Fruit fly (Drosophila melanogaster): ENCODE results near the gene Apc.

The Apc gene

DNA sequence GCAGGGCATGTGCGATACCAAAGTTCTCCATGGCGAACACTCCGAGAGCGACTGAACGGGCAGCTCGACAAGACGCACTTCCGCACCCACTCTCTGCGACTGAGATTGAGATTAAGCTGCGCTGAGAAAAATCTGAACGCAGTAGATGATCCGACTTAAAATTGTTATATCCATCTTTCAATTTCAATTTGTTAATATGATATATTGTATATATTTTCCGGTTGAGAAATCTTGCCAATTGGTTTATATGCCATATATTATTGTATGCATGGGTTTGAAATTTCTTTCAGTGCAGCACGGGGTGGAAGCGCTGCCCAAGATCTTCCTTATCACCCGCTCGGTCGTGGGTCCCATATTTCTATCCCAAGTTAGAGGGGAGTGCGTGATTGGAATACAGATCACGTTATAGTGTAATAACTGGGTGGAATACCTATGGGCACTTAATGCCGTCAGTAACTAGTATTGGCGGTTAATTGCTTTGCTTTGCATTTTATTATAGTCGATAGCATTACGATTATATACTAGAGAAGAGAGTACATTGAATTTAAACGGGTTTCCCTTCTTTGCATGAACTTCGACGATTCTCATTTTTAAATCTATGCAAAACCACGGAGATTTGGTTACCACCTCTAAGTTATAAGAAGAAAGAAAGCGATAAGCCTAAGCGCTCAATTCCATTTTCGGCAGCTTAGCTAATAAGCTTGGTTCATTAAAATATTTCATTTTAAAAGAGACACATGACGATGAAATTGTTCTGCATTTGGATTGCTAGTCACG is 35.7 kb upstream of the Apc start, which contains the start of the genes Nepl19 and Nepl20 (continued):
- TF ChIP-seq B-H1 (GFP tag; IDR thresholded peaks at IDR 0.05) (peak; percentile 65), CG7556 (GFP tag; optimal IDR thresholded peaks at IDR 0.05) (peak; percentile 83), CG12299 (tag; optimal IDR thresholded peaks at IDR 0.05) (peak; percentile 68), CG11093 (GFP tag; IDR thresholded peaks at IDR 0.05) (peak; percentile 77; the same call in 2 of the 3 replicates), Max (GFP tag; optimal IDR thresholded peaks at IDR 0.05) (peak; percentile 71), Dref (GFP tag; IDR thresholded peaks at IDR 0.05) (no peak), ATbp (GFP tag; optimal IDR thresholded peaks at IDR 0.05) (peak; percentile 71), cg (GFP tag; optimal IDR thresholded peaks at IDR 0.05) (no peak), hth (optimal IDR thresholded peaks at IDR 0.05) (no peak), CG18011 (GFP tag; optimal IDR thresholded peaks at IDR 0.05) (no peak), nom (GFP tag; optimal IDR thresholded peaks at IDR 0.05) (peak; percentile 62), fd96Cb (tag; optimal IDR thresholded peaks at IDR 0.05) (peak; percentile 77), sens (GFP tag) (peak; percentile 93), CG32767 (GFP tag; IDR thresholded peaks at IDR 0.05) (peak; percentile 67; the same call in 1 of the 2 replicates), Hr51 (GFP tag; optimal IDR thresholded peaks at IDR 0.05) (peak in 1 of 2 experiments; percentile 28), CkIIα-i1 (GFP tag; IDR thresholded peaks at IDR 0.05) (peak; percentile 31; the same call in 1 of the 2 replicates), knrl (GFP tag; IDR thresholded peaks at IDR 0.05; ENCODE audit: partially characterized antibody) (no peak), gcm (GFP tag; optimal IDR thresholded peaks at IDR 0.05) (peak; percentile 70), MBD-R2 (GFP tag; IDR thresholded peaks at IDR 0.05) (peak; percentile 53; the same call in 1 of the 2 replicates), emc (GFP tag; optimal IDR thresholded peaks at IDR 0.05) (no peak), caup (GFP tag; optimal IDR thresholded peaks at IDR 0.05; ENCODE audit: severe bottlenecking) (peak; percentile 78), CG1529 (GFP tag; optimal IDR thresholded peaks at IDR 0.05) (peak; percentile 55), Hr39 (optimal IDR thresholded peaks at IDR 0.05) (no peak), CG18764 (GFP tag; optimal IDR thresholded peaks at IDR 0.05) (peak; percentile 54), grau (tag; optimal IDR thresholded peaks at IDR 0.05) (peak; percentile 82), dpn (GFP tag; optimal IDR thresholded peaks at IDR 0.05) (peak; percentile 34 to 78), sob (GFP tag; IDR thresholded peaks at IDR 0.05) (peak; percentile 88), CG13775 (GFP tag; optimal IDR thresholded peaks at IDR 0.05) (peak; percentile 69), ab (GFP tag; optimal IDR thresholded peaks at IDR 0.05) (no peak), CG33557 (GFP tag; optimal IDR thresholded peaks at IDR 0.05) (peak; percentile 23), CG4424 (GFP tag; optimal IDR thresholded peaks at IDR 0.05) (peak; percentile 77), Hsf (GFP tag; optimal IDR thresholded peaks at IDR 0.05) (peak; percentile 72), Taf1 (GFP tag; IDR thresholded peaks at IDR 0.05) (0 out of 2 replicates have a peak, but pooled peaks have one; percentile 25), CG13624 (GFP tag; optimal IDR thresholded peaks at IDR 0.05) (peak; percentile 50), gsb (GFP tag; IDR thresholded peaks at IDR 0.05) (peak; percentile 78), CG4617 (GFP tag; optimal IDR thresholded peaks at IDR 0.05; ENCODE audit: borderline replicate concordance) (no peak), CG1792 (GFP tag; optimal IDR thresholded peaks at IDR 0.05) (peak; percentile 25), CG14441 (GFP tag; IDR thresholded peaks at IDR 0.05) (peak; percentile 79), Ssrp (tag; optimal IDR thresholded peaks at IDR 0.05) (peak; percentile 75), CG10462 (GFP tag; optimal IDR thresholded peaks at IDR 0.05) (peak; percentile 55), NC2β (GFP tag; optimal IDR thresholded peaks at IDR 0.05) (peak; percentile 23), CG12104 (GFP tag; optimal IDR thresholded peaks at IDR 0.05) (peak; percentile 67), wdn (GFP tag; IDR thresholded peaks at IDR 0.05) (peak; percentile 74), pan (optimal IDR thresholded peaks at IDR 0.05) (no peak), pan (GFP tag; optimal IDR thresholded peaks at IDR 0.05 in 1 of 2, IDR thresholded peaks at IDR 0.05 in 1 of 2) (peak in 1 of 2 experiments; percentile 81), Atf3 (GFP tag; optimal IDR thresholded peaks at IDR 0.05) (no peak), eyg (GFP tag; optimal IDR thresholded peaks at IDR 0.05) (no peak), CHES-1-like (GFP tag; optimal IDR thresholded peaks at IDR 0.05) (no peak), Lpt (GFP tag; optimal IDR thresholded peaks at IDR 0.05) (no peak), dm (GFP tag; optimal IDR thresholded peaks at IDR 0.05) (no peak)
